Worm (Caenorhabditis elegans) whole organism, L1 larva: Measurements from ENCODE around the gene Y57G11C.1144.

ENCODE experiments used
- C04F5.9 ChIP-seq: sonication (generic microtip); optimal IDR thresholded peaks from 2 replicates; lab custom pipeline; 2016; ENCODE audit warnings: missing genetic modification characterization, missing compliant biosample characterization
- C34B4.2 ChIP-seq: sonication (generic microtip); optimal IDR thresholded peaks from 2 replicates; lab custom pipeline; 2017; ENCODE audit warnings: mild to moderate bottlenecking, missing genetic modification characterization, missing compliant biosample characterization
- F16B12.6 ChIP-seq: fragments of 150-350 bp; optimal IDR thresholded peaks from 2 replicates; lab custom pipeline; 2014; ENCODE audit warnings: missing biosample characterization, missing genetic modification characterization
- alr-1 ChIP-seq: fragments of 200-800 bp; sonication (Bioruptor generic); optimal IDR thresholded peaks from 2 replicates; lab custom pipeline; 2018; ENCODE audit warnings: borderline replicate concordance, mild to moderate bottlenecking, missing genetic modification characterization, missing compliant biosample characterization
- ceh-8 ChIP-seq: fragments of 200-800 bp; sonication (Bioruptor generic); optimal IDR thresholded peaks from 2 replicates; lab custom pipeline; 2018; ENCODE audit warnings: mild to moderate bottlenecking, missing genetic modification characterization, moderate library complexity, missing compliant biosample characterization
- dsc-1 ChIP-seq: sonication (generic microtip); optimal IDR thresholded peaks from 2 replicates; lab custom pipeline; 2016; ENCODE audit warnings: mild to moderate bottlenecking, missing genetic modification characterization, missing compliant biosample characterization
- efl-1 ChIP-seq, 4 experiments: fragments of 150-350 bp; optimal IDR thresholded peaks in 3 of 4; peaks in 1 of 4; 1 replicate in 1 of 4; 2 replicates in 3 of 4; lab custom pipeline; 2014; ENCODE audit warnings: missing biosample characterization in 2 of 4, missing genetic modification characterization in 2 of 4, missing genetic modification reagents in 2 of 4
- efl-3 ChIP-seq: fragments of 200-800 bp; sonication (Bioruptor generic); optimal IDR thresholded peaks from 2 replicates; lab custom pipeline; 2018; ENCODE audit warnings: mild to moderate bottlenecking, missing genetic modification characterization, missing compliant biosample characterization
- elt-2 ChIP-seq: sonication (generic microtip); optimal IDR thresholded peaks from 2 replicates; lab custom pipeline; 2016; ENCODE audit warnings: missing genetic modification characterization, mild to moderate bottlenecking, inconsistent platforms, missing compliant biosample characterization, missing genetic modification reagents
- ets-5 ChIP-seq: fragments of 200-800 bp; sonication (Bioruptor generic); IDR thresholded peaks from 2 replicates; pipeline ENCODE4 v1.3.6; 2022; ENCODE audit warnings: missing genetic modification characterization, missing compliant biosample characterization
- fkh-4 ChIP-seq: sonication (generic microtip); optimal IDR thresholded peaks from 2 replicates; lab custom pipeline; 2016; ENCODE audit warnings: missing compliant biosample characterization, missing genetic modification characterization, borderline replicate concordance
- fkh-8 ChIP-seq: sonication (generic microtip); optimal IDR thresholded peaks from 2 replicates; lab custom pipeline; 2016; ENCODE audit warnings: mild to moderate bottlenecking, missing genetic modification characterization, missing compliant biosample characterization
- irx-1 ChIP-seq: sonication (generic microtip); optimal IDR thresholded peaks from 2 replicates; lab custom pipeline; 2016; ENCODE audit warnings: missing genetic modification characterization, missing compliant biosample characterization
- lin-13 ChIP-seq: fragments of 150-350 bp; optimal IDR thresholded peaks from 2 replicates; lab custom pipeline; 2014; ENCODE audit warnings: missing biosample characterization, missing genetic modification reagents, missing genetic modification characterization
- mab-9 ChIP-seq: fragments of 200-800 bp; sonication (Bioruptor generic); IDR thresholded peaks from 2 replicates; pipeline ENCODE4 v1.3.6; 2022; ENCODE audit warnings: missing genetic modification reagents, missing genetic modification characterization, missing compliant biosample characterization
- nhr-11 ChIP-seq: fragments of 150-350 bp; optimal IDR thresholded peaks from 2 replicates; lab custom pipeline; 2014; ENCODE audit warnings: missing biosample characterization, missing genetic modification characterization
- nhr-12 ChIP-seq: sonication (generic microtip); optimal IDR thresholded peaks from 2 replicates; lab custom pipeline; 2017; ENCODE audit warnings: missing biosample characterization, missing genetic modification characterization
- nhr-19 ChIP-seq: fragments of 200-800 bp; sonication (Bioruptor generic); conservative IDR thresholded peaks from 2 replicates; pipeline ENCODE4 v1.3.6; 2022; ENCODE audit warnings: missing genetic modification characterization, missing compliant biosample characterization
- nhr-20 ChIP-seq: sonication (generic microtip); optimal IDR thresholded peaks from 2 replicates; lab custom pipeline; 2016; ENCODE audit warnings: mild to moderate bottlenecking, missing genetic modification characterization, missing compliant biosample characterization
- nhr-47 ChIP-seq: sonication (generic microtip); optimal IDR thresholded peaks from 2 replicates; lab custom pipeline; 2016; ENCODE audit warnings: mild to moderate bottlenecking, missing genetic modification characterization, moderate library complexity, missing compliant biosample characterization
- nhr-71 ChIP-seq: sonication (generic microtip); optimal IDR thresholded peaks from 2 replicates; lab custom pipeline; 2016; ENCODE audit warnings: mild to moderate bottlenecking, missing genetic modification characterization, moderate library complexity, missing compliant biosample characterization
- nhr-76 ChIP-seq: sonication (generic microtip); optimal IDR thresholded peaks from 2 replicates; lab custom pipeline; 2017; ENCODE audit warnings: missing biosample characterization, missing genetic modification characterization
- nhr-84 ChIP-seq: sonication (generic microtip); optimal IDR thresholded peaks from 2 replicates; lab custom pipeline; 2017; ENCODE audit warnings: missing biosample characterization, missing genetic modification characterization
- nhr-90 ChIP-seq: sonication (generic microtip); optimal IDR thresholded peaks from 2 replicates; lab custom pipeline; 2016; ENCODE audit warnings: mild to moderate bottlenecking, missing genetic modification characterization, missing compliant biosample characterization; ENCODE audit not compliant: poor library complexity
- pag-3 ChIP-seq: sonication (generic microtip); optimal IDR thresholded peaks from 2 replicates; lab custom pipeline; 2017; ENCODE audit warnings: missing genetic modification characterization, mild to moderate bottlenecking, missing compliant biosample characterization, antibody characterized with exemption, borderline replicate concordance; ENCODE audit not compliant: insufficient read depth
- pqm-1 ChIP-seq: sonication (generic microtip); optimal IDR thresholded peaks from 3 replicates; lab custom pipeline; 2017; ENCODE audit warnings: missing biosample characterization, missing genetic modification characterization
- skn-1 ChIP-seq: fragments of 150-350 bp; optimal IDR thresholded peaks from 2 replicates; lab custom pipeline; 2014; ENCODE audit warnings: missing biosample characterization, missing genetic modification characterization
- snu-23 ChIP-seq: sonication (generic microtip); optimal IDR thresholded peaks from 2 replicates; lab custom pipeline; 2016; ENCODE audit warnings: missing genetic modification characterization, missing compliant biosample characterization
- sox-4 ChIP-seq: sonication (generic microtip); optimal IDR thresholded peaks from 2 replicates; lab custom pipeline; 2016; ENCODE audit warnings: missing genetic modification characterization, missing compliant biosample characterization
- swsn-7 ChIP-seq: sonication (generic microtip); optimal IDR thresholded peaks from 2 replicates; lab custom pipeline; 2016; ENCODE audit warnings: missing genetic modification characterization, missing compliant biosample characterization
- unc-130 ChIP-seq: fragments of 150-350 bp; optimal IDR thresholded peaks from 2 replicates; lab custom pipeline; 2017; ENCODE audit warnings: missing biosample characterization, missing genetic modification characterization, inconsistent platforms
- unc-62 ChIP-seq: fragments of 150-350 bp; optimal IDR thresholded peaks from 2 replicates; lab custom pipeline; 2014; ENCODE audit warnings: missing biosample characterization, missing genetic modification reagents, missing genetic modification characterization
- unc-98 ChIP-seq: fragments of 200-800 bp; sonication (Bioruptor generic); IDR thresholded peaks from 2 replicates; pipeline ENCODE4 v1.3.6; 2022; ENCODE audit warnings: missing genetic modification characterization, missing compliant biosample characterization
- vab-15 ChIP-seq: sonication (generic microtip); optimal IDR thresholded peaks from 2 replicates; lab custom pipeline; 2017; ENCODE audit warnings: missing genotype, mild to moderate bottlenecking, missing genetic modification characterization, missing compliant biosample characterization
- xbp-1 ChIP-seq: sonication (generic microtip); optimal IDR thresholded peaks from 2 replicates; lab custom pipeline; 2016; ENCODE audit warnings: missing genetic modification characterization, missing compliant biosample characterization
- ztf-11 ChIP-seq, 2 experiments: sonication (generic microtip); optimal IDR thresholded peaks; 2 replicates each; lab custom pipeline; 2016 to 2017; ENCODE audit warnings: missing genetic modification characterization in 2 of 2, missing biosample characterization in 1 of 2, missing compliant biosample characterization in 1 of 2
- ztf-4 ChIP-seq: fragments of 150-350 bp; optimal IDR thresholded peaks from 2 replicates; lab custom pipeline; 2014; ENCODE audit warnings: missing biosample characterization, missing genetic modification characterization

Y57G11C.1144 gene

DNA sequence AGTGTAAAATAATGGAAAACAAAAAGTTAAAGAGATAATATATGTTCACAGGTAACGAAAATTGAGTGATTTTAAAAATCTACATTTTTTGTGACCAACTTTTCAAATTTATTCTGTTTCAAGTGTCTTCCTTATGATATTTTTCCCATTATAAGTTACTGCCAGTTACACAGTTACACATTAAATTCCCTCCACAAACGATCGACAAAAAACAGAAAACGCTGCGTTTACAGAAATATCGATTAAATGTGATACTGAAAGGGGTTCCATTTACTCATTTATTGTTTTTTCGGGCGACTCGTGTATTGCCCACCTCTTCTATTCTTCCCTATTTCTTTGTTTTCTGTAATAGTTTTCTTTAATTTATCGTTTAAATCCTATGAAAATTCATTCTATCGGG, at the start of gene Y57G11C.1144:
Gene Y57G11C.1144, plus strand, starts transcription at position 301 of the 400 bp plus-strand sequence.
- TF ChIP-seq nhr-19 = no peak
- TF ChIP-seq F16B12.6 = no peak
- TF ChIP-seq irx-1 = no peak
- TF ChIP-seq fkh-8 (tag; lab: Kevin White, UChicago) = no peak
- TF ChIP-seq unc-130 = no peak
- no peak for TF ChIP-seq mab-9
- TF ChIP-seq dsc-1 (tag; lab: Kevin White, UChicago) = no peak
- no peak for TF ChIP-seq elt-2 (tag; lab: Kevin White, UChicago)
- TF ChIP-seq, all 84 proteins: peak for 0

ce11 chrIV:14888889-14889664, 48.0 kb upstream of the Y57G11C.1144 start:
- TF ChIP-seq ceh-8 = no peak
- no peak for TF ChIP-seq alr-1 (tag; lab: Kevin White, UChicago)
- peak; percentile 6 for TF ChIP-seq swsn-7 (tag; lab: Kevin White, UChicago)
- TF ChIP-seq nhr-20 (tag; lab: Kevin White, UChicago) = peak; percentile 4
- no peak for TF ChIP-seq efl-1 (optimal IDR thresholded peaks at IDR 0.05; lab: Kevin White, UChicago)
- TF ChIP-seq efl-1 (GFP tag; optimal IDR thresholded peaks at IDR 0.05 in 1 of 2; lab: Kevin White, UChicago) = peak in 1 of 2 experiments; percentile 81
- TF ChIP-seq skn-1 (tag; lab: Kevin White, UChicago) = no peak
- no peak for TF ChIP-seq pqm-1 (tag; lab: Kevin White, UChicago)
- no peak for TF ChIP-seq ztf-11 (tag; optimal IDR thresholded peaks at IDR 0.05; lab: Kevin White, UChicago)
- no peak for TF ChIP-seq nhr-76 (tag; lab: Kevin White, UChicago)
- TF ChIP-seq lin-13 (GFP tag; lab: Kevin White, UChicago) = no peak
- TF ChIP-seq efl-3 = no peak
- no peak for TF ChIP-seq vab-15 (tag; lab: Kevin White, UChicago)
- TF ChIP-seq C04F5.9 (tag; lab: Kevin White, UChicago) = no peak
- TF ChIP-seq unc-98 = 0 out of 2 replicates have a peak, but pooled peaks have one; percentile 7
- TF ChIP-seq unc-62 (GFP tag; lab: Kevin White, UChicago) = no peak
- TF ChIP-seq nhr-12 (tag; lab: Kevin White, UChicago) = no peak
- peak; percentile 37 for TF ChIP-seq snu-23 (GFP tag; lab: Kevin White, UChicago)
- TF ChIP-seq xbp-1 = no peak
- TF ChIP-seq nhr-11 (tag; lab: Kevin White, UChicago) = no peak
- no peak for TF ChIP-seq nhr-47 (tag; lab: Kevin White, UChicago)
- no peak for TF ChIP-seq mab-9
- peak; percentile 34 for TF ChIP-seq nhr-71 (tag; lab: Kevin White, UChicago)
- no peak for TF ChIP-seq fkh-4
- no peak for TF ChIP-seq pag-3 (tag; lab: Kevin White, UChicago)
- peak; percentile 41 for TF ChIP-seq nhr-90 (tag; lab: Kevin White, UChicago)
- TF ChIP-seq nhr-84 = no peak
- no peak for TF ChIP-seq sox-4 (tag; lab: Kevin White, UChicago)
- no peak for TF ChIP-seq ztf-4 (tag; lab: Kevin White, UChicago)
- peak; percentile 50 for TF ChIP-seq elt-2 (tag; lab: Kevin White, UChicago)

DNA sequence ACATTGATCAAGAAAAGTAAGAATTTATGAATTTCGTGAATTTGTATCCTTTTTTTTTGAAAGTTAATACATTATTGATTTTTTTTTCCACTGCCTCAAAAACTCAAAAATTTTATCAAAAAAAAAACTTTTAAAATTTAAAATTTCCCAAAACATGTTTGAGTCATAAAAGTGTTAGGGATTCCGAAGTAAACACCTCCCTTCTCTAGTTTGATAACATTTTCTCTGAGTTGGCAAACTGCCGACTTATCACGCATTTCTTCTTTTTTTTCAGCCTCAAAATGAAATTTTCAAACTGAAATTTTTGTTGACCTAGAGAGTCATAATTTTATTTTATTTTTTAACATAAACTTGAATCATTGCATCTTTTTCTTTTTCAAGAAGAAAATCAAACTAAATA, 46.2 kb upstream of the Y57G11C.1144 start:
- TF ChIP-seq C34B4.2 (tag; lab: Kevin White, UChicago) (no peak), ets-5 (no peak), irx-1 (no peak)
- TF ChIP-seq, all 84 proteins: peak for 0
